Worm (Caenorhabditis elegans) whole organism, L2 larva: ENCODE results near the gene R12B2.7.

ENCODE experiments used
- nhr-12 ChIP-seq: fragments of 150-350 bp; optimal IDR thresholded peaks from 2 replicates; lab custom pipeline; 2014; ENCODE audit warnings: missing biosample characterization, missing genetic modification characterization
- nhr-23 ChIP-seq: fragments of 150-350 bp; optimal IDR thresholded peaks from 2 replicates; lab custom pipeline; 2014; ENCODE audit warnings: missing biosample characterization, missing genetic modification reagents, missing genetic modification characterization
- nhr-25 ChIP-seq: fragments of 150-350 bp; sonication (generic microtip); optimal IDR thresholded peaks from 3 replicates; lab custom pipeline; 2014; ENCODE audit warnings: missing biosample characterization, missing genetic modification characterization
- ztf-11 ChIP-seq: sonication (generic microtip); optimal IDR thresholded peaks from 2 replicates; lab custom pipeline; 2017; ENCODE audit warnings: missing biosample characterization, missing genetic modification characterization

DNA sequence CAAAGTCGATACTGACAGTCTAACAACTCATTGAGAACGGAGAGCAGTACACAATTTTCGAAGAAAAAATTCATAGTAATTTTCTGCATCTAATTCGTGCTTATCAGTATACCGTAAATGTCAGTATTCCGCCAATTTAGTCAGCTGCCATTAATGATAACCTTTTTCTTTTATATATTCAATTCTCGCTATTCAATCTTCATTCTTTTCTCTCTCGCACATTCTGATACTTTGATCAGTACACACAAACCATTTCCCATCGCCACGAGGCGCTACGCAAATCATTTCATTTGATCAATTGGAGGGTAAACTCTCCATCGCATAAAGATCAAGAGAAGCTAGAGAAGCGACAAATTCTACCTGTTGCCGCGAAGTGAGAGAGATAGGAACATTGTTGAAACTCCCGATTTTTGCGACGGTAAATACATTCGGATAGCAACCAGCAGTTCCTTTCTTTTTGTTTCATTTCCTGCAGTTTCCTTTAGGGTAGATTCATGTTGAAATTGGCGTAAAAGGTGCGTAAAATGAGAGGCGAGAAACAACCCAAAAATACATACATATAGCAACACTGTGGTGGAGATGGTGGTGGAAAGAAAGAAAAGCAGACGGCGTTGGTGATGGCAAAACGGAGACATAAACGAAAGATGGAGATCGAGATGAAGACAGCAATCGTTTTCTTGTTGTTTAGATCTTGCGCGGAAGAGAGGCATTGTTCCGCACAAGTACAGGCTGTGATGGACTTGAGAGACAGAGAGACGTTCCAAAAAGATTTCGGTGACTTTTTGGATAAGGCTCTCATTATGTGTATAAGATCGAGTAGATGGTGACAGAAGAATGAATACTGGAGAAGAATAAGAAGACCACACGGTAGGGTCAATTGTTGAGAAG is 23.6 kb downstream of the R12B2.7 start:
- TF ChIP-seq nhr-25 (tag; lab: Kevin White, UChicago) (peak; percentile 54), nhr-12 (no peak), nhr-23 (tag; lab: Kevin White, UChicago) (no peak), ztf-11 (no peak)
